Fruit fly (Drosophila melanogaster) Kc167 (cell line): ENCODE results near the gene CDase.

Experiments
- Sin3A ChIP-seq: fragments of >200 bp; optimal IDR thresholded peaks from 2 replicates; lab custom pipeline; 2018; ENCODE audit warnings: missing external identifiers
- psq ChIP-seq: fragments of >200 bp; optimal IDR thresholded peaks from 2 replicates; lab custom pipeline; 2017; ENCODE audit warnings: missing external identifiers

dm6 chr3R:30488663-30489062 is 29.3 kb downstream of the CDase start, which contains the start of gene Jon99Fi:
- TF ChIP-seq psq (lab: Kevin White, UChicago) (no peak), Sin3A (lab: Kevin White, UChicago) (no peak)
